Worm (Caenorhabditis elegans) whole organism, mixed stage, embryonic: ENCODE measurements around the gene F28C6.5.

Source experiments
- ceh-83 ChIP-seq: fragments of 200-800 bp; sonication (Bioruptor generic); optimal IDR thresholded peaks from 2 replicates; lab custom pipeline; 2018; ENCODE audit warnings: mild to moderate bottlenecking, missing genetic modification characterization, missing compliant biosample characterization
- ces-1 ChIP-seq: fragments of 150-350 bp; optimal IDR thresholded peaks from 2 replicates; lab custom pipeline; 2014; ENCODE audit warnings: missing biosample characterization, missing genetic modification reagents, missing genetic modification characterization
- elt-1 ChIP-seq: sonication (generic microtip); optimal IDR thresholded peaks from 2 replicates; lab custom pipeline; 2017; ENCODE audit warnings: missing genetic modification characterization, mild to moderate bottlenecking, missing compliant biosample characterization, antibody characterized with exemption, moderate library complexity, borderline replicate concordance; ENCODE audit not compliant: insufficient read depth
- elt-3 ChIP-seq: fragments of 150-350 bp; optimal IDR thresholded peaks from 2 replicates; lab custom pipeline; 2014; ENCODE audit warnings: missing biosample characterization, missing genetic modification characterization
- lin-13 ChIP-seq: fragments of 150-350 bp; optimal IDR thresholded peaks from 2 replicates; lab custom pipeline; 2014; ENCODE audit warnings: missing biosample characterization, missing genetic modification characterization
- lin-32 ChIP-seq: fragments of 200-800 bp; sonication (Bioruptor generic); optimal IDR thresholded peaks from 2 replicates; lab custom pipeline; 2018; ENCODE audit warnings: mild to moderate bottlenecking, missing genetic modification characterization, missing compliant biosample characterization
- lsy-2 ChIP-seq: fragments of 150-350 bp; optimal IDR thresholded peaks from 2 replicates; lab custom pipeline; 2014; ENCODE audit warnings: missing biosample characterization, missing genetic modification characterization
- mep-1 ChIP-seq: fragments of 150-350 bp; optimal IDR thresholded peaks from 2 replicates; lab custom pipeline; 2017; ENCODE audit warnings: missing biosample characterization, missing genetic modification reagents, missing genetic modification characterization, inconsistent platforms
- pha-4 ChIP-seq: fragments of 150-350 bp; optimal IDR thresholded peaks from 2 replicates; lab custom pipeline; 2018; ENCODE audit warnings: missing biosample characterization, missing genetic modification reagents, missing genetic modification characterization
- snpc-4 ChIP-seq: fragments of 150-350 bp; optimal IDR thresholded peaks from 2 replicates; lab custom pipeline; 2014; ENCODE audit warnings: missing biosample characterization, missing genetic modification characterization
- sptf-1 ChIP-seq: sonication (generic microtip); optimal IDR thresholded peaks from 2 replicates; lab custom pipeline; 2017; ENCODE audit warnings: mild to moderate bottlenecking, missing genetic modification characterization, moderate library complexity, missing compliant biosample characterization
- unc-39 ChIP-seq: fragments of 150-350 bp; optimal IDR thresholded peaks from 2 replicates; lab custom pipeline; 2014; ENCODE audit warnings: missing biosample characterization, missing genetic modification characterization
- ztf-11 ChIP-seq: fragments of 150-350 bp; optimal IDR thresholded peaks from 2 replicates; lab custom pipeline; 2014; ENCODE audit warnings: missing biosample characterization, missing genetic modification characterization

DNA sequence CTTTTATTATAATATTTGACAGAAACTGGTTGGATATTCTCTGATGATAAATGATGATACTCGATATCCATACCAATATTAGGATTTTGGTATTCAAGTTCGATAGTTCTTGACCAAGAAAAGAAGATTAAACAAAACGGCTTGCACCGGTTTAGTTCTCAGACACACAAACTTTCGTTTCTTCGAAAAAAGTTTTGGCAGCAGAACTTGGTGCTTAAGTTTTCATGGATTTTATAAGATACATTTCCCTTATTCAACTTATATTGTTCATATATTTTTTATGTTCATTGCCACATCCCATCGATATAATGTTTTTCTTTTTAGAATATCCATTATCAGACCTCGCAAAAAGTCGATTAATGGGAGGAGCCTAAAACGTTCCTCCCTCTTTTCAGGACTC is 8.6 kb upstream of the F28C6.5 start, which contains the start of gene aptf-4:
- TF ChIP-seq lin-13 (tag; lab: Kevin White, UChicago) (no peak), mep-1 (tag; lab: Kevin White, UChicago) (no peak), ceh-83 (GFP tag; lab: Kevin White, UChicago) (no peak), elt-1 (tag; lab: Kevin White, UChicago) (no peak), lin-32 (GFP tag; lab: Kevin White, UChicago) (no peak), ces-1 (GFP tag; lab: Kevin White, UChicago) (no peak), lsy-2 (tag; lab: Kevin White, UChicago) (no peak), ztf-11 (tag; lab: Kevin White, UChicago) (no peak), elt-3 (tag; lab: Kevin White, UChicago) (no peak), pha-4 (no peak), snpc-4 (no peak), sptf-1 (tag; lab: Kevin White, UChicago) (no peak), unc-39 (tag; lab: Kevin White, UChicago) (no peak)
